Fruit fly (Drosophila melanogaster): ENCODE measurements around the gene CG14109.

Gene CG14109

dm6 chr3L:13435170-13435727 is 5.5 kb upstream of the CG14109 start, which contains the start of gene CG10713:
CG10713 (minus strand) TSS chr3L:13435229.
- TF ChIP-seq Smox (GFP tag; optimal IDR thresholded peaks at IDR 0.05) (no peak), CG6163 (GFP tag; IDR thresholded peaks at IDR 0.05) (peak; percentile 79), Ets96B (tag; optimal IDR thresholded peaks at IDR 0.05) (peak; percentile 53), fd59A (GFP tag; optimal IDR thresholded peaks at IDR 0.05) (no peak), lz (GFP tag; optimal IDR thresholded peaks at IDR 0.05) (no peak), eg (GFP tag; IDR thresholded peaks at IDR 0.05) (peak; percentile 87), OdsH (GFP tag; optimal IDR thresholded peaks at IDR 0.05) (no peak), CG31627 (GFP tag; optimal IDR thresholded peaks at IDR 0.05) (no peak), CG8319 (GFP tag; optimal IDR thresholded peaks at IDR 0.05) (no peak), CG3032 (tag; optimal IDR thresholded peaks at IDR 0.05) (peak; percentile 28), Sox15 (GFP tag; optimal IDR thresholded peaks at IDR 0.05) (no peak), CG10631 (GFP tag; optimal IDR thresholded peaks at IDR 0.05) (no peak), Hr38 (GFP tag; optimal IDR thresholded peaks at IDR 0.05) (no peak), spab (GFP tag; optimal IDR thresholded peaks at IDR 0.05) (peak; percentile 41), achi (GFP tag; optimal IDR thresholded peaks at IDR 0.05) (no peak), Eip93F (GFP tag; optimal IDR thresholded peaks at IDR 0.05) (no peak), Sox102F (GFP tag; optimal IDR thresholded peaks at IDR 0.05) (peak; percentile 2), CG6854 (GFP tag; optimal IDR thresholded peaks at IDR 0.05) (peak; percentile 12), Hr4 (GFP tag; optimal IDR thresholded peaks at IDR 0.05) (no peak), CG11902 (GFP tag; optimal IDR thresholded peaks at IDR 0.05) (no peak), CG9139 (GFP tag; optimal IDR thresholded peaks at IDR 0.05) (peak; percentile 60), Hr39 (GFP tag; optimal IDR thresholded peaks at IDR 0.05) (no peak), CG8632 (GFP tag; optimal IDR thresholded peaks at IDR 0.05) (no peak), CG10669 (GFP tag; optimal IDR thresholded peaks at IDR 0.05) (peak; percentile 60), CG11762 (GFP tag; optimal IDR thresholded peaks at IDR 0.05; ENCODE audit: insufficient read depth) (no peak), pdm3 (GFP tag; optimal IDR thresholded peaks at IDR 0.05) (no peak), CG15336 (GFP tag; IDR thresholded peaks at IDR 0.05) (peak; percentile 69), Gug (GFP tag; IDR thresholded peaks at IDR 0.05) (peak; percentile 21; the same call in 1 of the 2 replicates), ss (GFP tag; optimal IDR thresholded peaks at IDR 0.05) (peak; percentile 45 to 68), net (GFP tag; optimal IDR thresholded peaks at IDR 0.05) (peak; percentile 29), CG6792 (GFP tag; optimal IDR thresholded peaks at IDR 0.05) (no peak), cyc (GFP tag; optimal IDR thresholded peaks at IDR 0.05) (no peak), svp (GFP tag) (no peak), Ets21C (GFP tag; optimal IDR thresholded peaks at IDR 0.05) (no peak), CG11294 (GFP tag; IDR thresholded peaks at IDR 0.05) (no peak; the same call in 1 of the 2 replicates), dac (GFP tag; optimal IDR thresholded peaks at IDR 0.05) (peak; percentile 28), CG34406 (GFP tag; optimal IDR thresholded peaks at IDR 0.05) (no peak), Eip78C (GFP tag) (peak; percentile 35), CG7368 (GFP tag; optimal IDR thresholded peaks at IDR 0.05) (peak; percentile 44), Blimp-1 (GFP tag; optimal IDR thresholded peaks at IDR 0.05) (no peak), CG6808 (GFP tag; optimal IDR thresholded peaks at IDR 0.05) (peak; percentile 62), Lpt (GFP tag; optimal IDR thresholded peaks at IDR 0.05) (peak; percentile 47), CG3919 (GFP tag; optimal IDR thresholded peaks at IDR 0.05) (peak; percentile 40), dsx (GFP tag; optimal IDR thresholded peaks at IDR 0.05; ENCODE audit: poor library complexity, severe bottlenecking) (no peak), CG32006 (GFP tag; optimal IDR thresholded peaks at IDR 0.05) (peak; percentile 61), salr (GFP tag; optimal IDR thresholded peaks at IDR 0.05) (no peak), acj6 (GFP tag; optimal IDR thresholded peaks at IDR 0.05) (no peak), Met (GFP tag; optimal IDR thresholded peaks at IDR 0.05) (no peak), CG16779 (tag; optimal IDR thresholded peaks at IDR 0.05) (peak; percentile 65), topi (GFP tag; optimal IDR thresholded peaks at IDR 0.05) (peak; percentile 0), CG4318 (GFP tag; optimal IDR thresholded peaks at IDR 0.05) (no peak), fd85E (GFP tag; optimal IDR thresholded peaks at IDR 0.05) (no peak)
